Worm (Caenorhabditis elegans) whole organism, L2 larva: ENCODE measurements around the gene F14F9.3.

Experiments
- ZK546.5 ChIP-seq: sonication (generic microtip); optimal IDR thresholded peaks from 2 replicates; lab custom pipeline; 2017; ENCODE audit warnings: missing biosample characterization, missing genetic modification characterization
- ama-1 ChIP-seq: fragments of 150-350 bp; optimal IDR thresholded peaks from 2 replicates; lab custom pipeline; 2018; ENCODE audit warnings: inconsistent platforms
- elt-3 ChIP-seq: sonication (generic microtip); optimal IDR thresholded peaks from 2 replicates; lab custom pipeline; 2017; ENCODE audit warnings: missing biosample characterization, missing genetic modification characterization
- lin-39 ChIP-seq: fragments of 150-350 bp; optimal IDR thresholded peaks from 2 replicates; lab custom pipeline; 2014; ENCODE audit warnings: missing biosample characterization, missing genetic modification reagents, missing genetic modification characterization
- lsy-2 ChIP-seq, 2 experiments: fragments of 150-350 bp in 1 of 2; sonication (generic microtip) in 1 of 2; optimal IDR thresholded peaks; 2 replicates each; lab custom pipeline; 2014 to 2017; ENCODE audit warnings: missing biosample characterization in 2 of 2, missing genetic modification characterization in 2 of 2
- mab-5 ChIP-seq: fragments of 150-350 bp; optimal IDR thresholded peaks from 2 replicates; lab custom pipeline; 2014; ENCODE audit warnings: missing biosample characterization, missing genetic modification characterization
- nhr-237 ChIP-seq: fragments of 150-350 bp; optimal IDR thresholded peaks from 2 replicates; lab custom pipeline; 2014; ENCODE audit warnings: missing biosample characterization, missing genetic modification characterization
- nhr-77 ChIP-seq: fragments of 150-350 bp; optimal IDR thresholded peaks from 2 replicates; lab custom pipeline; 2014; ENCODE audit warnings: missing biosample characterization, missing genetic modification characterization
- snpc-4 ChIP-seq: fragments of 150-350 bp; optimal IDR thresholded peaks from 2 replicates; lab custom pipeline; 2014; ENCODE audit warnings: missing biosample characterization, missing genetic modification characterization
- unc-39 ChIP-seq: fragments of 150-350 bp; optimal IDR thresholded peaks from 2 replicates; lab custom pipeline; 2014; ENCODE audit warnings: missing biosample characterization, missing genetic modification characterization
- unc-62 ChIP-seq: fragments of 150-350 bp; optimal IDR thresholded peaks from 2 replicates; lab custom pipeline; 2014; ENCODE audit warnings: missing biosample characterization, missing genetic modification reagents, missing genetic modification characterization
- ztf-11 ChIP-seq: sonication (generic microtip); optimal IDR thresholded peaks from 2 replicates; lab custom pipeline; 2017; ENCODE audit warnings: missing biosample characterization, missing genetic modification characterization

ce11 chrV:5150880-5151279 lies 12.9 kb downstream of the F14F9.3 start, which contains the start of gene srh-130:
- TF ChIP-seq nhr-237 (tag; lab: Kevin White, UChicago) = no peak
- no peak for TF ChIP-seq ama-1 (lab: Kevin White, UChicago)
- TF ChIP-seq elt-3 = no peak
- no peak for TF ChIP-seq unc-39 (tag; lab: Kevin White, UChicago)
- TF ChIP-seq snpc-4 = no peak
- no peak for TF ChIP-seq unc-62 (GFP tag; lab: Kevin White, UChicago)
- no peak for TF ChIP-seq nhr-77 (tag; lab: Kevin White, UChicago)
- no peak for TF ChIP-seq ZK546.5 (tag; lab: Kevin White, UChicago)
- TF ChIP-seq lsy-2 (tag; optimal IDR thresholded peaks at IDR 0.05; lab: Kevin White, UChicago) = no peak
- no peak for TF ChIP-seq mab-5 (tag; lab: Kevin White, UChicago)
- TF ChIP-seq lin-39 = no peak
- TF ChIP-seq ztf-11 (tag; lab: Kevin White, UChicago) = no peak
